Worm (Caenorhabditis elegans) whole organism, mixed stage, embryonic: Measurements from ENCODE around the gene F20E11.17.

Source experiments
- M03D4.4 ChIP-seq: sonication (generic microtip); optimal IDR thresholded peaks from 2 replicates; lab custom pipeline; 2017; ENCODE audit warnings: mild to moderate bottlenecking, missing genetic modification characterization, missing compliant biosample characterization
- blmp-1 ChIP-seq: fragments of 150-350 bp; optimal IDR thresholded peaks from 2 replicates; lab custom pipeline; 2014; ENCODE audit warnings: missing biosample characterization, missing genetic modification characterization
- ceh-39 ChIP-seq: fragments of 150-350 bp; optimal IDR thresholded peaks from 2 replicates; lab custom pipeline; 2014; ENCODE audit warnings: missing biosample characterization, missing genetic modification characterization
- ceh-43 ChIP-seq: fragments of 200-800 bp; sonication (Bioruptor generic); optimal IDR thresholded peaks from 2 replicates; lab custom pipeline; 2018; ENCODE audit warnings: mild to moderate bottlenecking, missing genetic modification characterization, moderate library complexity, missing compliant biosample characterization
- ceh-83 ChIP-seq: fragments of 200-800 bp; sonication (Bioruptor generic); optimal IDR thresholded peaks from 2 replicates; lab custom pipeline; 2018; ENCODE audit warnings: mild to moderate bottlenecking, missing genetic modification characterization, missing compliant biosample characterization
- ces-1 ChIP-seq: fragments of 150-350 bp; optimal IDR thresholded peaks from 2 replicates; lab custom pipeline; 2014; ENCODE audit warnings: missing biosample characterization, missing genetic modification reagents, missing genetic modification characterization
- cnd-1 ChIP-seq: fragments of 200-800 bp; sonication (Bioruptor generic); optimal IDR thresholded peaks from 2 replicates; lab custom pipeline; 2018; ENCODE audit warnings: mild to moderate bottlenecking, missing genetic modification characterization, missing compliant biosample characterization
- drap-1 ChIP-seq: fragments of 200-800 bp; sonication (Bioruptor generic); optimal IDR thresholded peaks from 3 replicates; lab custom pipeline; 2018; ENCODE audit warnings: mild to moderate bottlenecking, missing genetic modification characterization, missing compliant biosample characterization
- elt-1 ChIP-seq: sonication (generic microtip); optimal IDR thresholded peaks from 2 replicates; lab custom pipeline; 2017; ENCODE audit warnings: missing genetic modification characterization, mild to moderate bottlenecking, missing compliant biosample characterization, antibody characterized with exemption, moderate library complexity, borderline replicate concordance; ENCODE audit not compliant: insufficient read depth
- elt-3 ChIP-seq: fragments of 150-350 bp; optimal IDR thresholded peaks from 2 replicates; lab custom pipeline; 2014; ENCODE audit warnings: missing biosample characterization, missing genetic modification characterization
- flh-1 ChIP-seq: fragments of 200-800 bp; sonication (Bioruptor generic); optimal IDR thresholded peaks from 2 replicates; lab custom pipeline; 2018; ENCODE audit warnings: mild to moderate bottlenecking, missing genetic modification characterization, moderate library complexity, missing compliant biosample characterization
- ham-2 ChIP-seq: fragments of 200-800 bp; sonication (Bioruptor generic); optimal IDR thresholded peaks from 2 replicates; lab custom pipeline; 2018; ENCODE audit warnings: mild to moderate bottlenecking, missing genetic modification characterization, missing compliant biosample characterization
- hlh-1 ChIP-seq: fragments of 150-350 bp; optimal IDR thresholded peaks from 2 replicates; lab custom pipeline; 2014; ENCODE audit warnings: missing biosample characterization, missing genetic modification reagents, missing genetic modification characterization
- lin-13 ChIP-seq: fragments of 150-350 bp; optimal IDR thresholded peaks from 2 replicates; lab custom pipeline; 2014; ENCODE audit warnings: missing biosample characterization, missing genetic modification characterization
- lin-32 ChIP-seq: fragments of 200-800 bp; sonication (Bioruptor generic); optimal IDR thresholded peaks from 2 replicates; lab custom pipeline; 2018; ENCODE audit warnings: mild to moderate bottlenecking, missing genetic modification characterization, missing compliant biosample characterization
- lsy-2 ChIP-seq: fragments of 150-350 bp; optimal IDR thresholded peaks from 2 replicates; lab custom pipeline; 2014; ENCODE audit warnings: missing biosample characterization, missing genetic modification characterization
- mab-5 ChIP-seq: fragments of 150-350 bp; optimal IDR thresholded peaks from 2 replicates; lab custom pipeline; 2014; ENCODE audit warnings: missing biosample characterization, missing genetic modification characterization
- mep-1 ChIP-seq: fragments of 150-350 bp; optimal IDR thresholded peaks from 2 replicates; lab custom pipeline; 2017; ENCODE audit warnings: missing biosample characterization, missing genetic modification reagents, missing genetic modification characterization, inconsistent platforms
- mls-2 ChIP-seq: sonication (generic microtip); optimal IDR thresholded peaks from 2 replicates; lab custom pipeline; 2016; ENCODE audit warnings: mild to moderate bottlenecking, missing genetic modification characterization, moderate library complexity, missing compliant biosample characterization
- nhr-12 ChIP-seq: fragments of 150-350 bp; optimal IDR thresholded peaks from 2 replicates; lab custom pipeline; 2014; ENCODE audit warnings: missing biosample characterization, missing genetic modification characterization
- nhr-2 ChIP-seq: fragments of 150-350 bp; optimal IDR thresholded peaks from 2 replicates; lab custom pipeline; 2014; ENCODE audit warnings: missing biosample characterization, missing genetic modification characterization
- nhr-237 ChIP-seq: fragments of 150-350 bp; optimal IDR thresholded peaks from 2 replicates; lab custom pipeline; 2014; ENCODE audit warnings: missing biosample characterization, missing genetic modification characterization
- nhr-76 ChIP-seq: sonication (generic microtip); optimal IDR thresholded peaks from 2 replicates; lab custom pipeline; 2017; ENCODE audit warnings: missing biosample characterization, missing genetic modification characterization
- pha-4 ChIP-seq: fragments of 150-350 bp; optimal IDR thresholded peaks from 2 replicates; lab custom pipeline; 2018; ENCODE audit warnings: missing biosample characterization, missing genetic modification reagents, missing genetic modification characterization
- sem-2 ChIP-seq: fragments of 200-800 bp; sonication (Bioruptor generic); optimal IDR thresholded peaks from 2 replicates; lab custom pipeline; 2018; ENCODE audit warnings: mild to moderate bottlenecking, missing genetic modification characterization, missing compliant biosample characterization
- snpc-4 ChIP-seq: fragments of 150-350 bp; optimal IDR thresholded peaks from 2 replicates; lab custom pipeline; 2014; ENCODE audit warnings: missing biosample characterization, missing genetic modification characterization
- sptf-1 ChIP-seq: sonication (generic microtip); optimal IDR thresholded peaks from 2 replicates; lab custom pipeline; 2017; ENCODE audit warnings: mild to moderate bottlenecking, missing genetic modification characterization, moderate library complexity, missing compliant biosample characterization
- tbx-8 ChIP-seq: fragments of 200-800 bp; sonication (Bioruptor generic); optimal IDR thresholded peaks from 2 replicates; lab custom pipeline; 2018; ENCODE audit warnings: mild to moderate bottlenecking, missing genetic modification characterization, moderate library complexity, missing compliant biosample characterization
- unc-120 ChIP-seq: sonication (generic microtip); optimal IDR thresholded peaks from 2 replicates; lab custom pipeline; 2017; ENCODE audit warnings: missing genetic modification characterization, missing compliant biosample characterization; ENCODE audit not compliant: poor library complexity, severe bottlenecking
- unc-39 ChIP-seq: fragments of 150-350 bp; optimal IDR thresholded peaks from 2 replicates; lab custom pipeline; 2014; ENCODE audit warnings: missing biosample characterization, missing genetic modification characterization
- unc-62 ChIP-seq: fragments of 150-350 bp; optimal IDR thresholded peaks from 2 replicates; lab custom pipeline; 2014; ENCODE audit warnings: missing biosample characterization, missing genetic modification reagents, missing genetic modification characterization
- zip-8 ChIP-seq: fragments of 150-350 bp; optimal IDR thresholded peaks from 2 replicates; lab custom pipeline; 2014; ENCODE audit warnings: missing biosample characterization, missing genetic modification characterization
- ztf-11 ChIP-seq: fragments of 150-350 bp; optimal IDR thresholded peaks from 2 replicates; lab custom pipeline; 2014; ENCODE audit warnings: missing biosample characterization, missing genetic modification characterization

Gene F20E11.17

DNA sequence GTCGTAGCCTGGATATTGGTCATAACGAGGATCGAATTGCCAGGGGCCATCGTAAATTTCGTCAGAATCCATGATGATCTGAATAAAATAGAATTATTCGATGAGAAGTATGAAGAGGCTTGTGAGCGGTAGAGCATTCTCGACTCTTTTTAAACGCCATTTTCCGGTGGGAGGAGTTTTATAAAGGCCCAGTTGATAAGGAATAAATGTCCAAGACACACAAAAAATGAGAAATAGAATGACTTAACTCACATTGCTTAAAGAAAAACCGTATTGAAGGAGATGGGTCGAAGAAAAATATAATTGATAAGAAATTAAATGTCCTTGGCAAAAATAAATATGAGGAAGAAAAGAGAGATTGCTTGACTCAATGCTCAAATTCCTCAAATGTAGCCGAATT is at the start of gene F20E11.17:
F20E11.17 (minus strand) TSS at position 101 of the 400 bp plus-strand sequence.
- TF ChIP-seq ztf-11 (tag; lab: Kevin White, UChicago) (no peak), elt-3 (tag; lab: Kevin White, UChicago) (no peak), mep-1 (tag; lab: Kevin White, UChicago) (no peak), snpc-4 (tag; lab: Kevin White, UChicago) (no peak), nhr-12 (no peak), zip-8 (no peak), unc-120 (no peak), unc-39 (tag; lab: Kevin White, UChicago) (no peak), flh-1 (GFP tag; lab: Kevin White, UChicago) (no peak), mab-5 (tag; lab: Kevin White, UChicago) (no peak), lin-13 (tag; lab: Kevin White, UChicago) (no peak), lsy-2 (tag; lab: Kevin White, UChicago) (no peak), blmp-1 (tag; lab: Kevin White, UChicago) (no peak), cnd-1 (no peak), ceh-43 (GFP tag; lab: Kevin White, UChicago) (no peak), nhr-76 (tag; lab: Kevin White, UChicago) (no peak), unc-62 (GFP tag; lab: Kevin White, UChicago) (no peak), nhr-237 (no peak), pha-4 (tag; lab: Kevin White, UChicago) (no peak)

ce11 chrV:17513831-17514230 is 44.8 kb upstream of the F20E11.17 start:
- no peak for TF ChIP-seq sptf-1 (tag; lab: Kevin White, UChicago)
- TF ChIP-seq unc-62 (GFP tag; lab: Kevin White, UChicago) = no peak
- no peak for TF ChIP-seq lsy-2 (tag; lab: Kevin White, UChicago)
- TF ChIP-seq nhr-2 (tag; lab: Kevin White, UChicago) = no peak
- TF ChIP-seq sem-2 (GFP tag; lab: Kevin White, UChicago) = no peak
- no peak for TF ChIP-seq unc-39 (tag; lab: Kevin White, UChicago)
- TF ChIP-seq nhr-76 (tag; lab: Kevin White, UChicago) = no peak
- no peak for TF ChIP-seq lin-32
- no peak for TF ChIP-seq nhr-12
- no peak for TF ChIP-seq tbx-8 (GFP tag; lab: Kevin White, UChicago)
- TF ChIP-seq zip-8 = no peak
- no peak for TF ChIP-seq snpc-4 (tag; lab: Kevin White, UChicago)
- TF ChIP-seq elt-3 (tag; lab: Kevin White, UChicago) = no peak
- TF ChIP-seq ham-2 (GFP tag; lab: Kevin White, UChicago) = no peak
- no peak for TF ChIP-seq ces-1 (GFP tag; lab: Kevin White, UChicago)
- TF ChIP-seq elt-1 = no peak
- no peak for TF ChIP-seq blmp-1 (tag; lab: Kevin White, UChicago)
- no peak for TF ChIP-seq pha-4 (tag; lab: Kevin White, UChicago)
- TF ChIP-seq ceh-83 = no peak
- no peak for TF ChIP-seq ztf-11 (tag; lab: Kevin White, UChicago)

ce11 chrV:17512763-17513162 is 43.7 kb upstream of the F20E11.17 start:
- TF ChIP-seq hlh-1 (tag; lab: Kevin White, UChicago) (no peak), unc-39 (tag; lab: Kevin White, UChicago) (no peak)
- TF ChIP-seq, all 35 proteins: peak for 0

DNA sequence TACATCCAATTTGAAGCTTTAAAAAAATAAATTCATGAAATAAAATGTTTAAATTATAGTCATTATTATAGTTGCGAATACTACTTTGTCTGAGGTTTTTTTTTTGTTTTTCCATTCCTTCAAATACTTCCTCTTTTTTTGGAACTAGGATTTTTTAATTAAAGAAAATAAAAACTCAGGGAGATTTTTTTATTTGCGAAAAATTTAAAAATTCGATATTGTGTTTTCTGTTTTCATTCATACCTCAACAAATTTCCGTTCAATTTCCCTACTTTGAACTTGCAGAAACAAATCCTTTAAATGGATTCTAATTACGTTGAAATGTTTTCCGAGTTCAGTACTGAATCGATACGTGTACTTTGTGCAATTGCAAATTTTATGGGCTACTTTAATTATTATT is 39.4 kb upstream of the F20E11.17 start, which contains the start of gene srw-32:
srw-32 (plus strand) TSS at position 301 of the 400 bp plus-strand sequence.
- no peak for TF ChIP-seq ham-2 (GFP tag; lab: Kevin White, UChicago)
- no peak for TF ChIP-seq mls-2 (tag; lab: Kevin White, UChicago)
- TF ChIP-seq sem-2 (GFP tag; lab: Kevin White, UChicago) = no peak

ce11 chrV:17506289-17506688 is 37.2 kb upstream of the F20E11.17 start, which contains the start of gene srw-31:
Gene srw-31, plus strand, starts transcription at chrV:17506589.
- no peak for TF ChIP-seq lin-32
- no peak for TF ChIP-seq flh-1 (GFP tag; lab: Kevin White, UChicago)
- TF ChIP-seq ham-2 (GFP tag; lab: Kevin White, UChicago) = no peak
- no peak for TF ChIP-seq elt-1
- no peak for TF ChIP-seq M03D4.4 (tag; lab: Kevin White, UChicago)
- TF ChIP-seq ceh-43 (GFP tag; lab: Kevin White, UChicago) = no peak
- TF ChIP-seq blmp-1 (tag; lab: Kevin White, UChicago) = no peak
- TF ChIP-seq pha-4 (tag; lab: Kevin White, UChicago) = no peak
- TF ChIP-seq ztf-11 (tag; lab: Kevin White, UChicago) = no peak
- no peak for TF ChIP-seq drap-1 (GFP tag; lab: Kevin White, UChicago)
- no peak for TF ChIP-seq nhr-12
- no peak for TF ChIP-seq ceh-39 (tag; lab: Kevin White, UChicago)
- TF ChIP-seq unc-120 = no peak
- TF ChIP-seq tbx-8 (GFP tag; lab: Kevin White, UChicago) = no peak
